Worm (Caenorhabditis elegans) whole organism, mixed stage, embryonic: Measurements from ENCODE around the gene K07F5.8.

Experiments used
- lin-13 ChIP-seq: fragments of 150-350 bp; optimal IDR thresholded peaks from 2 replicates; lab custom pipeline; 2014; ENCODE audit warnings: missing biosample characterization, missing genetic modification characterization
- mep-1 ChIP-seq: fragments of 150-350 bp; optimal IDR thresholded peaks from 2 replicates; lab custom pipeline; 2017; ENCODE audit warnings: missing biosample characterization, missing genetic modification reagents, missing genetic modification characterization, inconsistent platforms
- tbx-8 ChIP-seq: fragments of 200-800 bp; sonication (Bioruptor generic); optimal IDR thresholded peaks from 2 replicates; lab custom pipeline; 2018; ENCODE audit warnings: mild to moderate bottlenecking, missing genetic modification characterization, moderate library complexity, missing compliant biosample characterization
- ztf-11 ChIP-seq: fragments of 150-350 bp; optimal IDR thresholded peaks from 2 replicates; lab custom pipeline; 2014; ENCODE audit warnings: missing biosample characterization, missing genetic modification characterization

- no peak for TF ChIP-seq mep-1 (tag; lab: Kevin White, UChicago)
- TF ChIP-seq tbx-8 (GFP tag; lab: Kevin White, UChicago): no peak
- TF ChIP-seq ztf-11 (tag; lab: Kevin White, UChicago): no peak
- no peak for TF ChIP-seq lin-13 (tag; lab: Kevin White, UChicago)
Measured at ce11 chrIV:9869344-9869743, 19.8 kb upstream of the K07F5.8 start.
